Worm (Caenorhabditis elegans) whole organism, L3 larva: ENCODE data around the gene C11E4.8.

Experiments used
- ZK546.5 ChIP-seq: sonication (generic microtip); optimal IDR thresholded peaks from 2 replicates; lab custom pipeline; 2017; ENCODE audit warnings: missing biosample characterization, missing genetic modification characterization
- aly-2 ChIP-seq: fragments of 150-350 bp; optimal IDR thresholded peaks from 2 replicates; lab custom pipeline; 2014; ENCODE audit warnings: missing biosample characterization, missing genetic modification characterization
- fos-1 ChIP-seq: fragments of 150-350 bp; optimal IDR thresholded peaks from 2 replicates; lab custom pipeline; 2014; ENCODE audit warnings: missing biosample characterization, missing genetic modification characterization
- jun-1 ChIP-seq: fragments of 150-350 bp; optimal IDR thresholded peaks from 2 replicates; lab custom pipeline; 2014; ENCODE audit warnings: missing biosample characterization, missing genetic modification reagents, missing genetic modification characterization
- nhr-12 ChIP-seq: fragments of 150-350 bp; optimal IDR thresholded peaks from 2 replicates; lab custom pipeline; 2014; ENCODE audit warnings: missing biosample characterization, missing genetic modification characterization
- nhr-237 ChIP-seq: fragments of 150-350 bp; optimal IDR thresholded peaks from 2 replicates; lab custom pipeline; 2014; ENCODE audit warnings: missing biosample characterization, missing genetic modification characterization
- nhr-77 ChIP-seq: fragments of 150-350 bp; optimal IDR thresholded peaks from 2 replicates; lab custom pipeline; 2014; ENCODE audit warnings: missing biosample characterization, missing genetic modification characterization
- pha-4 ChIP-seq: fragments of 150-350 bp; optimal IDR thresholded peaks from 2 replicates; lab custom pipeline; 2014; ENCODE audit warnings: missing biosample characterization, missing genetic modification reagents, missing genetic modification characterization
- unc-62 ChIP-seq: fragments of 150-350 bp; sonication (generic microtip); optimal IDR thresholded peaks from 4 replicates; lab custom pipeline; 2014; ENCODE audit warnings: missing biosample characterization, missing genetic modification reagents, missing genetic modification characterization

DNA sequence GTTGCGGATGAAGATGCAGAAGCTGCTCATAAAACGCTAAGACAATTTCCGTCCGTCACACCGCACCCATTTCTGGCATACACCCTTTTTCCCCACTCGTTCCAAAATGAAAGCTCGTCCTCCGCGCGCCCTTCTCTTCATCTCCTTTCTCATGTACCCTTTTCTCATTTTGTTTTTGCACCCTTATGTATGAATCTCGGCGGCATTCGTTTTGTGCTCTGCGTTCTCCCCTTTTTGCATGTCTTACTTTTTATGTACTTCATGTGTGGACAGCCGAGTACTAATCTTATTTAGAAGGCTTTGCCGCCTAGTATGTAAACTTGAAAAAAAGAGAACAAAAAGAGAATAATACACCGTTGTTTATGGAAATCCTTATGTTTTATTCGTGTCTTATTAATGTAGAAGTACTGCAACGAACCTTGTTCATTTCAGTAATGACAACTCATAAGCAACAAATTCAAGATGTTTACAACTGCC lies 27.9 kb downstream of the C11E4.8 start, which contains the start of gene F34H10.4:
- no peak for TF ChIP-seq unc-62 (GFP tag; lab: Kevin White, UChicago)
- TF ChIP-seq fos-1 (tag; lab: Kevin White, UChicago): no peak
- TF ChIP-seq ZK546.5 (tag; lab: Kevin White, UChicago): no peak
- no peak for TF ChIP-seq pha-4 (tag; lab: Kevin White, UChicago)
- no peak for TF ChIP-seq nhr-77
- TF ChIP-seq aly-2 (tag; lab: Kevin White, UChicago): no peak
- TF ChIP-seq nhr-12: no peak
- no peak for TF ChIP-seq jun-1 (tag; lab: Kevin White, UChicago)
- TF ChIP-seq nhr-237 (tag; lab: Kevin White, UChicago): no peak
